Worm (Caenorhabditis elegans) whole organism, L1 larva: ENCODE measurements around the gene F54D5.15.

Source experiments
- C04F5.9 ChIP-seq: sonication (generic microtip); optimal IDR thresholded peaks from 2 replicates; lab custom pipeline; 2016; ENCODE audit warnings: missing genetic modification characterization, missing compliant biosample characterization
- C34B4.2 ChIP-seq: sonication (generic microtip); optimal IDR thresholded peaks from 2 replicates; lab custom pipeline; 2017; ENCODE audit warnings: mild to moderate bottlenecking, missing genetic modification characterization, missing compliant biosample characterization
- F16B12.6 ChIP-seq: fragments of 150-350 bp; optimal IDR thresholded peaks from 2 replicates; lab custom pipeline; 2014; ENCODE audit warnings: missing biosample characterization, missing genetic modification characterization
- aly-2 ChIP-seq: fragments of 150-350 bp; optimal IDR thresholded peaks from 2 replicates; lab custom pipeline; 2014; ENCODE audit warnings: missing biosample characterization, missing genetic modification characterization
- ama-1 ChIP-seq: fragments of 150-350 bp; optimal IDR thresholded peaks from 2 replicates; lab custom pipeline; 2014
- blmp-1 ChIP-seq: fragments of 150-350 bp; optimal IDR thresholded peaks from 2 replicates; lab custom pipeline; 2014; ENCODE audit warnings: missing biosample characterization, missing genetic modification characterization
- ceh-8 ChIP-seq: fragments of 200-800 bp; sonication (Bioruptor generic); optimal IDR thresholded peaks from 2 replicates; lab custom pipeline; 2018; ENCODE audit warnings: mild to moderate bottlenecking, missing genetic modification characterization, moderate library complexity, missing compliant biosample characterization
- ceh-88 ChIP-seq: fragments of 200-800 bp; sonication (Bioruptor generic); IDR thresholded peaks from 2 replicates; pipeline ENCODE4 v1.3.6; 2022; ENCODE audit warnings: missing genetic modification characterization, missing compliant biosample characterization
- dpl-1 ChIP-seq, 3 experiments: fragments of 150-350 bp in 2 of 3; sonication (generic microtip) in 1 of 3; optimal IDR thresholded peaks; 2 replicates each; lab custom pipeline; 2014 to 2017; ENCODE audit warnings: missing biosample characterization in 3 of 3, missing genetic modification characterization in 3 of 3, missing genetic modification reagents in 3 of 3
- efl-1 ChIP-seq, 4 experiments: fragments of 150-350 bp; optimal IDR thresholded peaks in 3 of 4; peaks in 1 of 4; 1 replicate in 1 of 4; 2 replicates in 3 of 4; lab custom pipeline; 2014; ENCODE audit warnings: missing biosample characterization in 2 of 4, missing genetic modification characterization in 2 of 4, missing genetic modification reagents in 2 of 4
- egl-13 ChIP-seq: sonication (generic microtip); optimal IDR thresholded peaks from 2 replicates; lab custom pipeline; 2016; ENCODE audit warnings: missing genotype, missing genetic modification reagents, missing genetic modification characterization, missing compliant biosample characterization
- egl-27 ChIP-seq, 2 experiments: fragments of 150-350 bp in 1 of 2; sonication (generic microtip); optimal IDR thresholded peaks; 3 replicates each; lab custom pipeline; 2017 to 2018; ENCODE audit warnings: missing biosample characterization in 2 of 2, missing genetic modification characterization in 2 of 2, missing genetic modification reagents in 2 of 2
- elt-2 ChIP-seq: sonication (generic microtip); optimal IDR thresholded peaks from 2 replicates; lab custom pipeline; 2016; ENCODE audit warnings: missing genetic modification characterization, mild to moderate bottlenecking, inconsistent platforms, missing compliant biosample characterization, missing genetic modification reagents
- fkh-10 ChIP-seq: sonication (generic microtip); optimal IDR thresholded peaks from 2 replicates; lab custom pipeline; 2017; ENCODE audit warnings: missing biosample characterization, missing genetic modification reagents, missing genetic modification characterization
- fkh-4 ChIP-seq: sonication (generic microtip); optimal IDR thresholded peaks from 2 replicates; lab custom pipeline; 2016; ENCODE audit warnings: missing compliant biosample characterization, missing genetic modification characterization, borderline replicate concordance
- fos-1 ChIP-seq: fragments of 150-350 bp; optimal IDR thresholded peaks from 2 replicates; lab custom pipeline; 2014; ENCODE audit warnings: missing biosample characterization, missing genetic modification characterization
- hpl-2 ChIP-seq: fragments of 150-350 bp; optimal IDR thresholded peaks from 2 replicates; lab custom pipeline; 2014; ENCODE audit warnings: missing biosample characterization, missing genetic modification reagents, missing genetic modification characterization
- jun-1 ChIP-seq: fragments of 150-350 bp; optimal IDR thresholded peaks from 2 replicates; lab custom pipeline; 2014; ENCODE audit warnings: missing biosample characterization, missing genetic modification reagents, missing genetic modification characterization
- lin-14 ChIP-seq: fragments of 200-800 bp; sonication (Bioruptor generic); optimal IDR thresholded peaks from 2 replicates; lab custom pipeline; 2018; ENCODE audit warnings: mild to moderate bottlenecking, missing genetic modification characterization, moderate library complexity, missing compliant biosample characterization
- lin-15B ChIP-seq: fragments of 150-350 bp; sonication (generic microtip); optimal IDR thresholded peaks from 3 replicates; lab custom pipeline; 2014; ENCODE audit warnings: missing biosample characterization, missing genetic modification characterization
- lin-35 ChIP-seq, 2 experiments: fragments of 150-350 bp; optimal IDR thresholded peaks; 2 replicates each; lab custom pipeline; 2014; ENCODE audit warnings: missing biosample characterization in 2 of 2, missing genetic modification characterization in 2 of 2, missing genetic modification reagents in 2 of 2
- lin-39 ChIP-seq: fragments of 150-350 bp; optimal IDR thresholded peaks from 2 replicates; lab custom pipeline; 2014; ENCODE audit warnings: missing biosample characterization, missing genetic modification reagents, missing genetic modification characterization
- lsy-2 ChIP-seq, 2 experiments: fragments of 150-350 bp; optimal IDR thresholded peaks; 2 replicates each; lab custom pipeline; 2014; ENCODE audit warnings: missing biosample characterization in 2 of 2, missing genetic modification characterization in 2 of 2
- mdl-1 ChIP-seq, 2 experiments: fragments of 150-350 bp; optimal IDR thresholded peaks; 2 replicates each; lab custom pipeline; 2014 to 2017; ENCODE audit warnings: missing biosample characterization in 2 of 2, missing genetic modification characterization in 2 of 2, inconsistent platforms in 1 of 2
- mef-2 ChIP-seq: fragments of 150-350 bp; optimal IDR thresholded peaks from 2 replicates; lab custom pipeline; 2014; ENCODE audit warnings: missing biosample characterization, missing genetic modification characterization
- nhr-12 ChIP-seq: sonication (generic microtip); optimal IDR thresholded peaks from 2 replicates; lab custom pipeline; 2017; ENCODE audit warnings: missing biosample characterization, missing genetic modification characterization
- nhr-20 ChIP-seq: sonication (generic microtip); optimal IDR thresholded peaks from 2 replicates; lab custom pipeline; 2016; ENCODE audit warnings: mild to moderate bottlenecking, missing genetic modification characterization, missing compliant biosample characterization
- nhr-47 ChIP-seq: sonication (generic microtip); optimal IDR thresholded peaks from 2 replicates; lab custom pipeline; 2016; ENCODE audit warnings: mild to moderate bottlenecking, missing genetic modification characterization, moderate library complexity, missing compliant biosample characterization
- nhr-71 ChIP-seq: sonication (generic microtip); optimal IDR thresholded peaks from 2 replicates; lab custom pipeline; 2016; ENCODE audit warnings: mild to moderate bottlenecking, missing genetic modification characterization, moderate library complexity, missing compliant biosample characterization
- nhr-76 ChIP-seq: sonication (generic microtip); optimal IDR thresholded peaks from 2 replicates; lab custom pipeline; 2017; ENCODE audit warnings: missing biosample characterization, missing genetic modification characterization
- nhr-77 ChIP-seq: fragments of 150-350 bp; optimal IDR thresholded peaks from 2 replicates; lab custom pipeline; 2014; ENCODE audit warnings: missing biosample characterization, missing genetic modification characterization
- nhr-85 ChIP-seq: sonication (generic microtip); peaks from one replicate; lab custom pipeline; 2016; ENCODE audit warnings: missing genetic modification characterization, inconsistent platforms, missing compliant biosample characterization
- pax-3 ChIP-seq: fragments of 200-800 bp; sonication (Bioruptor generic); optimal IDR thresholded peaks from 2 replicates; lab custom pipeline; 2018; ENCODE audit warnings: mild to moderate bottlenecking, missing genetic modification characterization, moderate library complexity, missing compliant biosample characterization
- skn-1 ChIP-seq: fragments of 150-350 bp; optimal IDR thresholded peaks from 2 replicates; lab custom pipeline; 2014; ENCODE audit warnings: missing biosample characterization, missing genetic modification characterization
- sptf-1 ChIP-seq: fragments of 150-350 bp; optimal IDR thresholded peaks from 2 replicates; lab custom pipeline; 2014; ENCODE audit warnings: missing biosample characterization, missing genetic modification characterization
- sup-37 ChIP-seq: fragments of 200-800 bp; sonication (Bioruptor generic); optimal IDR thresholded peaks from 2 replicates; lab custom pipeline; 2018; ENCODE audit warnings: mild to moderate bottlenecking, missing genetic modification characterization, missing compliant biosample characterization
- tlp-1 ChIP-seq: fragments of 150-350 bp; optimal IDR thresholded peaks from 2 replicates; lab custom pipeline; 2014; ENCODE audit warnings: missing biosample characterization, missing genetic modification characterization
- unc-130 ChIP-seq: fragments of 150-350 bp; optimal IDR thresholded peaks from 2 replicates; lab custom pipeline; 2017; ENCODE audit warnings: missing biosample characterization, missing genetic modification characterization, inconsistent platforms
- unc-62 ChIP-seq: fragments of 150-350 bp; optimal IDR thresholded peaks from 2 replicates; lab custom pipeline; 2014; ENCODE audit warnings: missing biosample characterization, missing genetic modification reagents, missing genetic modification characterization
- unc-98 ChIP-seq: fragments of 200-800 bp; sonication (Bioruptor generic); IDR thresholded peaks from 2 replicates; pipeline ENCODE4 v1.3.6; 2022; ENCODE audit warnings: missing genetic modification characterization, missing compliant biosample characterization
- xbp-1 ChIP-seq: sonication (generic microtip); optimal IDR thresholded peaks from 2 replicates; lab custom pipeline; 2016; ENCODE audit warnings: missing genetic modification characterization, missing compliant biosample characterization
- ztf-4 ChIP-seq: fragments of 150-350 bp; optimal IDR thresholded peaks from 2 replicates; lab custom pipeline; 2014; ENCODE audit warnings: missing biosample characterization, missing genetic modification characterization

Gene F54D5.15

DNA sequence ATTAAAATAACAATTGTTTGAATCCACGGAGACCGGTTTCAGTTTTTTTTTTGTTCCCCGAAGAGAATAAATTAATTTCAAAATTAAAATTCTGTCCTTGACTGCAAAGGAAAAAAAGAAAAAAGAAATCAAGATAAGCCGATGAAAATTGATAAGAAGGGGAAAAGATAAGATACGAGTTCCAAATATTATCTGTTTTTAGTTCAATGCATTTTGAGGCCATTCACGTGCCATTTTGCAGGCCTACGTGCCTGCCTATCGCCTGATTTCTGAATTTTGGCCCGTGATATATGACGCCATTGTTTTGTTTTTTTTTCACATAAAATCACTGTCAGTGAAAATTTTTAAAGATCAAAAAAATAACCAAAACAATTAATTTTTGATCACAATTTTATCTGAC lies 47.4 kb upstream of the F54D5.15 start (continued):
- TF ChIP-seq sptf-1 (tag; lab: Kevin White, UChicago) = no peak
- no peak for TF ChIP-seq unc-62 (GFP tag; lab: Kevin White, UChicago)
- peak in 1 of 2 experiments; percentile 10 for TF ChIP-seq mdl-1 (tag; optimal IDR thresholded peaks at IDR 0.05; lab: Kevin White, UChicago)
- TF ChIP-seq aly-2 (tag; lab: Kevin White, UChicago) = no peak
- no peak for TF ChIP-seq lin-15B
- TF ChIP-seq sup-37 (GFP tag; lab: Kevin White, UChicago) = no peak
- no peak for TF ChIP-seq ceh-88 (GFP tag; lab: Robert Waterston, UW)
- no peak for TF ChIP-seq nhr-47 (tag; lab: Kevin White, UChicago)
- peak; percentile 50 for TF ChIP-seq blmp-1
- no peak for TF ChIP-seq efl-1 (optimal IDR thresholded peaks at IDR 0.05; lab: Kevin White, UChicago)
- TF ChIP-seq efl-1 (GFP tag; optimal IDR thresholded peaks at IDR 0.05 in 1 of 2; lab: Kevin White, UChicago) = no peak
- TF ChIP-seq lsy-2 (tag; optimal IDR thresholded peaks at IDR 0.05; lab: Kevin White, UChicago) = peak in 1 of 2 experiments; percentile 20
- no peak for TF ChIP-seq egl-27 (tag; optimal IDR thresholded peaks at IDR 0.05; lab: Kevin White, UChicago)
- TF ChIP-seq fkh-10 (GFP tag; lab: Kevin White, UChicago) = no peak
- no peak for TF ChIP-seq hpl-2
- TF ChIP-seq lin-39 (tag; lab: Kevin White, UChicago) = no peak
- TF ChIP-seq nhr-71 (tag; lab: Kevin White, UChicago) = peak; percentile 23
- TF ChIP-seq skn-1 (tag; lab: Kevin White, UChicago) = no peak
- TF ChIP-seq unc-98 (GFP tag; lab: Robert Waterston, UW) = no peak
- no peak for TF ChIP-seq nhr-12 (tag; lab: Kevin White, UChicago)
- TF ChIP-seq unc-130 (tag; lab: Kevin White, UChicago) = no peak
- peak; percentile 40 for TF ChIP-seq nhr-20
- no peak for TF ChIP-seq F16B12.6
- TF ChIP-seq ama-1 (lab: Kevin White, UChicago) = no peak
- no peak for TF ChIP-seq xbp-1 (tag; lab: Kevin White, UChicago)
- no peak for TF ChIP-seq dpl-1 (GFP tag; optimal IDR thresholded peaks at IDR 0.05; lab: Kevin White, UChicago)
- TF ChIP-seq mef-2 (tag; lab: Kevin White, UChicago) = no peak
- TF ChIP-seq, all 84 proteins: peak for 12

- TF ChIP-seq fos-1 (tag; lab: Kevin White, UChicago) = no peak
- TF ChIP-seq tlp-1 = no peak
- no peak for TF ChIP-seq ceh-8 (GFP tag; lab: Kevin White, UChicago)
- no peak for TF ChIP-seq pax-3 (tag; lab: Kevin White, UChicago)
- TF ChIP-seq jun-1 = no peak
- no peak for TF ChIP-seq ama-1 (lab: Kevin White, UChicago)
- no peak for TF ChIP-seq nhr-85 (tag; lab: Kevin White, UChicago)
- no peak for TF ChIP-seq egl-13 (tag; lab: Kevin White, UChicago)
- TF ChIP-seq nhr-20 = no peak
- peak; percentile 0 for TF ChIP-seq lin-14 (GFP tag; lab: Kevin White, UChicago)
- TF ChIP-seq hpl-2 = no peak
- no peak for TF ChIP-seq nhr-76 (tag; lab: Kevin White, UChicago)
- no peak for TF ChIP-seq fkh-4 (tag; lab: Kevin White, UChicago)
- no peak for TF ChIP-seq ztf-4 (tag; lab: Kevin White, UChicago)
- no peak for TF ChIP-seq C34B4.2
- no peak for TF ChIP-seq skn-1 (tag; lab: Kevin White, UChicago)
- no peak for TF ChIP-seq unc-130 (tag; lab: Kevin White, UChicago)
- peak; percentile 74 for TF ChIP-seq elt-2 (tag; lab: Kevin White, UChicago)
- no peak for TF ChIP-seq nhr-77 (tag; lab: Kevin White, UChicago)
- no peak for TF ChIP-seq C04F5.9
- no peak for TF ChIP-seq efl-1 (optimal IDR thresholded peaks at IDR 0.05; lab: Kevin White, UChicago)
- TF ChIP-seq efl-1 (GFP tag; optimal IDR thresholded peaks at IDR 0.05 in 1 of 2; lab: Kevin White, UChicago) = peak in 1 of 2 experiments; percentile 64
- no peak for TF ChIP-seq blmp-1
- peak in 1 of 2 experiments; percentile 2 for TF ChIP-seq lin-35 (GFP tag; optimal IDR thresholded peaks at IDR 0.05; lab: Kevin White, UChicago)
Measured at ce11 chrII:11604613-11605012, 40.6 kb upstream of the F54D5.15 start.
